Worm (Caenorhabditis elegans) whole organism, early embryonic: Measurements from ENCODE around the gene gur-5.

Experiments used
- B0310.2 ChIP-seq: sonication (generic microtip); optimal IDR thresholded peaks from 2 replicates; lab custom pipeline; 2016; ENCODE audit warnings: mild to moderate bottlenecking, missing genetic modification characterization, missing compliant biosample characterization
- F13C5.2 ChIP-seq: sonication (generic microtip); optimal IDR thresholded peaks from 2 replicates; lab custom pipeline; 2017; ENCODE audit warnings: mild to moderate bottlenecking, missing genetic modification characterization, inconsistent platforms, missing compliant biosample characterization
- aly-1 ChIP-seq: sonication (generic microtip); optimal IDR thresholded peaks from 2 replicates; lab custom pipeline; 2016; ENCODE audit warnings: missing genetic modification characterization, missing compliant biosample characterization
- ama-1 ChIP-seq: fragments of 150-350 bp; optimal IDR thresholded peaks from 2 replicates; lab custom pipeline; 2014
- ets-7 ChIP-seq: sonication (generic microtip); optimal IDR thresholded peaks from 2 replicates; lab custom pipeline; 2016; ENCODE audit warnings: missing genotype, missing genetic modification characterization, missing compliant biosample characterization
- flt-1 ChIP-seq: fragments of 200-800 bp; sonication (Bioruptor generic); IDR thresholded peaks from 2 replicates; pipeline ENCODE4 v1.3.6; 2022; ENCODE audit warnings: missing genetic modification characterization, missing compliant biosample characterization
- hmg-4 ChIP-seq: fragments of 200-800 bp; sonication (Bioruptor generic); optimal IDR thresholded peaks from 2 replicates; lab custom pipeline; 2018; ENCODE audit warnings: mild to moderate bottlenecking, missing genetic modification characterization, missing compliant biosample characterization
- hnd-1 ChIP-seq: sonication (generic microtip); optimal IDR thresholded peaks from 2 replicates; lab custom pipeline; 2016; ENCODE audit warnings: missing genetic modification characterization, missing compliant biosample characterization
- pes-1 ChIP-seq: fragments of 200-800 bp; sonication (Bioruptor generic); IDR thresholded peaks from 2 replicates; pipeline ENCODE4 v1.3.6; 2022; ENCODE audit warnings: missing genetic modification reagents, missing genetic modification characterization, missing compliant biosample characterization
- sea-1 ChIP-seq: fragments of 200-800 bp; sonication (Bioruptor generic); conservative IDR thresholded peaks from 2 replicates; pipeline ENCODE4 v1.3.6; 2022; ENCODE audit warnings: missing genetic modification characterization, missing compliant biosample characterization
- tbx-37 ChIP-seq: fragments of 200-800 bp; sonication (Bioruptor generic); conservative IDR thresholded peaks from 2 replicates; pipeline ENCODE4 v1.3.6; 2022; ENCODE audit warnings: missing genetic modification reagents, missing genetic modification characterization, missing compliant biosample characterization

DNA sequence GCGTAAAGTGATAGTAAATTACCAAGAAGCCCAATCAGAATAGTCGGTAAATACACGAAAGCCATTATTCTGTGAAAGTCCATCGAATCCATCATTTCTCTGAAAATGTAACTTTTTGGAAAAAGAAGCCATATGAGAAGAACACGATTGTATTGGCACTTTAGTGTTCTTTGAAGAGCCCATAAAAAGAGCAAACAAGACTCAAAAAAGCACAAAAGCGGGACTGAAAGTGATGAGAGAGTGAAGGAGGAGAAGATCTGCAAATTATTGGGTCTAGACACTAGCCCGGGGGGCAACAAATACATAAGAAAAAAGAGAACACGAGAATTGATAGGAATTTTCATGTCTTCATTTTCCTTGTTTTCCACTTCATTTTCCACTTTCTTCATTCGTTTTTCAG lies 29.7 kb upstream of the gur-5 start, which contains the start of gene frpr-4:
- TF ChIP-seq ama-1 (lab: Kevin White, UChicago) (no peak), ets-7 (tag; lab: Kevin White, UChicago) (no peak), sea-1 (GFP tag; lab: Robert Waterston, UW) (no peak), hnd-1 (tag; lab: Kevin White, UChicago) (no peak), hmg-4 (GFP tag; lab: Kevin White, UChicago) (no peak), F13C5.2 (tag; lab: Kevin White, UChicago) (no peak), B0310.2 (no peak), tbx-37 (GFP tag; lab: Robert Waterston, UW) (no peak), aly-1 (no peak), flt-1 (GFP tag; lab: Robert Waterston, UW) (no peak), pes-1 (GFP tag; lab: Robert Waterston, UW) (no peak)
